Fruit fly (Drosophila melanogaster): ENCODE measurements around the gene CG34124.

CG34124 gene

DNA sequence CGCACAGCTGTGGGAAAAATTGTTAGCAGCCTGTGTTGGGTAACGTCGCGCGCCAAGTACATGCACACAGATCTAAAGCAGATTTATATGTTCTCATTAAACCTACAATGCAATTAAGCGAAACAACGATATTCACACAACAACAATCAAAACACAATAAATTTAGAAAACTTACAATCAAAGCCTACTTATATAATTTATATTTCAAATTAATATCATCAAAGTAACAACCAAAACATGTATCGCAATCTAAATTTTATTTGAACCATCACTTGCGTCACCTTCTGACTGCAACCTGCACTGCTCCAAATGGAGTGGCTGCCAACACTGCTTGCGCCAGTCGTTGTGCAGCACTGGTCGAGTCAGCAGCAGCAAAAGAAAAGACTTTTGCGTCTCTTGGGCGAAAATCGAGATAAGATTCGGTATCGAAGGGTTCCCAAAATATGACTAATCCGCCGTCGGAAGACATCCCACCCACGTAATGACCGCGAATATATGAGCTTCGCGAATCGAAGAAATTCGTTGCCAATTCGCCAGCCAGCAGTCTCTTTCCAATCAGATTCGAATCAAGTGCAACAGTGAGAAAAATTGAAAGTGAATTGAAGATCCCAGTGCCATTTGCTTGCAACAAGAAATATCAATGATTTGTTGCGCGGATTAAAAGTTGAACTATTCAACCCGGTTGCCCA, 23.2 kb downstream of the CG34124 start, which contains the start of the genes CG8892 and CG34126 (continued):
- TF ChIP-seq Ets65A (GFP tag) (peak; percentile 100), br (optimal IDR thresholded peaks at IDR 0.05) (no peak), Vsx1 (GFP tag; optimal IDR thresholded peaks at IDR 0.05) (peak; percentile 86), CG17612 (GFP tag; IDR thresholded peaks at IDR 0.05) (peak; percentile 87), caup (GFP tag; optimal IDR thresholded peaks at IDR 0.05; ENCODE audit: severe bottlenecking) (peak; percentile 96), CG4707 (GFP tag; optimal IDR thresholded peaks at IDR 0.05) (peak; percentile 80), Hr39 (optimal IDR thresholded peaks at IDR 0.05) (peak; percentile 82), CG14441 (GFP tag; IDR thresholded peaks at IDR 0.05) (peak; percentile 94), CG4404 (GFP tag; IDR thresholded peaks at IDR 0.05) (peak; percentile 99), CG6683 (GFP tag; optimal IDR thresholded peaks at IDR 0.05) (peak; percentile 93), CG4730 (GFP tag; IDR thresholded peaks at IDR 0.05) (peak; percentile 95), CG14860 (GFP tag; IDR thresholded peaks at IDR 0.05; ENCODE audit: partially characterized antibody) (no peak), disco-r (GFP tag; optimal IDR thresholded peaks at IDR 0.05) (peak; percentile 83), CG3726 (GFP tag; IDR thresholded peaks at IDR 0.05) (peak; percentile 92; the same call in 2 of the 3 replicates), C15 (GFP tag; IDR thresholded peaks at IDR 0.05) (peak; percentile 89), tin (GFP tag; optimal IDR thresholded peaks at IDR 0.05) (peak; percentile 99), ato (GFP tag; IDR thresholded peaks at IDR 0.05; ENCODE audit: partially characterized antibody) (no peak), CG14667 (GFP tag; IDR thresholded peaks at IDR 0.05) (peak; percentile 95), B-H2 (GFP tag; optimal IDR thresholded peaks at IDR 0.05) (peak; percentile 96), CG11093 (GFP tag; IDR thresholded peaks at IDR 0.05) (peak; percentile 96), Gsc (GFP tag; IDR thresholded peaks at IDR 0.05) (peak; percentile 95), CG10209 (GFP tag; optimal IDR thresholded peaks at IDR 0.05) (peak; percentile 98), phol (tag; optimal IDR thresholded peaks at IDR 0.05) (peak; percentile 98), Opbp (GFP tag; IDR thresholded peaks at IDR 0.05; ENCODE audit: partially characterized antibody) (0 out of 3 replicates have a peak, but pooled peaks have one; percentile 28), ken (GFP tag; IDR thresholded peaks at IDR 0.05) (peak; percentile 98), chinmo (GFP tag; IDR thresholded peaks at IDR 0.05; ENCODE audit: partially characterized antibody) (peak; percentile 87; the same call in 2 of the 4 replicates), p53 (GFP tag; optimal IDR thresholded peaks at IDR 0.05) (peak; percentile 81), lbe (GFP tag; optimal IDR thresholded peaks at IDR 0.05) (peak; percentile 95), Spps (tag; optimal IDR thresholded peaks at IDR 0.05) (peak; percentile 91), gro (GFP tag; optimal IDR thresholded peaks at IDR 0.05) (peak; percentile 95), CG12769 (tag; optimal IDR thresholded peaks at IDR 0.05) (no peak), vvl (GFP tag; IDR thresholded peaks at IDR 0.05) (peak; percentile 96), fd96Cb (tag; optimal IDR thresholded peaks at IDR 0.05) (peak; percentile 97), CG17829 (tag; optimal IDR thresholded peaks at IDR 0.05) (peak; percentile 98), Hsf (GFP tag; optimal IDR thresholded peaks at IDR 0.05) (peak; percentile 99), CG30403 (GFP tag; optimal IDR thresholded peaks at IDR 0.05) (peak; percentile 100), E2f2 (GFP tag; IDR thresholded peaks at IDR 0.05) (peak; percentile 75), tap (tag; optimal IDR thresholded peaks at IDR 0.05) (peak; percentile 89), wek (GFP tag; optimal IDR thresholded peaks at IDR 0.05) (peak; percentile 65), mam (GFP tag; optimal IDR thresholded peaks at IDR 0.05) (peak; percentile 98), CG5953 (GFP tag; IDR thresholded peaks at IDR 0.05) (peak; percentile 85), onecut (GFP tag; IDR thresholded peaks at IDR 0.05) (peak; percentile 87), emc (GFP tag; optimal IDR thresholded peaks at IDR 0.05) (peak; percentile 93), chn (GFP tag; optimal IDR thresholded peaks at IDR 0.05) (peak; percentile 98), eve (GFP tag; optimal IDR thresholded peaks at IDR 0.05) (peak in 1 of 2 experiments; percentile 84), ci (GFP tag; IDR thresholded peaks at IDR 0.05) (peak; percentile 89), NFAT (GFP tag; IDR thresholded peaks at IDR 0.05) (peak; percentile 98), CG17361 (GFP tag; IDR thresholded peaks at IDR 0.05) (peak; percentile 98), CG11456 (GFP tag; IDR thresholded peaks at IDR 0.05) (peak; percentile 97), trh (GFP tag; optimal IDR thresholded peaks at IDR 0.05) (peak; percentile 96), so (GFP tag; IDR thresholded peaks at IDR 0.05) (peak; percentile 95)

Data from whole organism, embryonic.